Fruit fly (Drosophila melanogaster): ENCODE results near the gene CG9119.

CG9119 gene

dm6 chr3L:1204674-1205547 lies at the start of gene CG9119 (continued):
- peak; percentile 52; the same call in 1 of the 2 replicates for TF ChIP-seq CG3847 (GFP tag; IDR thresholded peaks at IDR 0.05)
- no peak for TF ChIP-seq ro (GFP tag; IDR thresholded peaks at IDR 0.05)
- TF ChIP-seq sens (GFP tag) = peak; percentile 90
- TF ChIP-seq ab (GFP tag; optimal IDR thresholded peaks at IDR 0.05) = no peak
- peak; percentile 53 for TF ChIP-seq CG6689 (GFP tag; IDR thresholded peaks at IDR 0.05)
- no peak for TF ChIP-seq slou (GFP tag; optimal IDR thresholded peaks at IDR 0.05)
- TF ChIP-seq CG3838 (GFP tag; optimal IDR thresholded peaks at IDR 0.05) = no peak
- no peak for TF ChIP-seq CG30020 (tag; optimal IDR thresholded peaks at IDR 0.05)
- peak in 1 of 2 experiments; percentile 57 for TF ChIP-seq bsh (GFP tag; optimal IDR thresholded peaks at IDR 0.05)
- TF ChIP-seq CG9876 (GFP tag; optimal IDR thresholded peaks at IDR 0.05) = peak; percentile 57
- peak; percentile 81 for TF ChIP-seq CG3281 (GFP tag; optimal IDR thresholded peaks at IDR 0.05)
- no peak for TF ChIP-seq zen (tag; optimal IDR thresholded peaks at IDR 0.05)
- peak; percentile 60 for TF ChIP-seq schlank (tag; optimal IDR thresholded peaks at IDR 0.05)
- peak; percentile 61; the same call in 1 of the 2 replicates for TF ChIP-seq CG31441 (GFP tag; IDR thresholded peaks at IDR 0.05)
- no peak for TF ChIP-seq CG14860 (GFP tag; IDR thresholded peaks at IDR 0.05; ENCODE audit: partially characterized antibody)
- 0 out of 2 replicates have a peak, but pooled peaks have one; percentile 14 for TF ChIP-seq CG42726 (GFP tag; IDR thresholded peaks at IDR 0.05; ENCODE audit: partially characterized antibody)
- TF ChIP-seq CG11696 (GFP tag; IDR thresholded peaks at IDR 0.05) = no peak
- peak; percentile 59 for TF ChIP-seq Ssrp (tag; optimal IDR thresholded peaks at IDR 0.05)
- TF ChIP-seq CG17359 (tag; optimal IDR thresholded peaks at IDR 0.05) = peak; percentile 48
- TF ChIP-seq CG18262 (tag; optimal IDR thresholded peaks at IDR 0.05) = peak; percentile 74
- no peak for TF ChIP-seq pan (optimal IDR thresholded peaks at IDR 0.05)
- peak in 1 of 2 experiments; percentile 45 for TF ChIP-seq pan (GFP tag; optimal IDR thresholded peaks at IDR 0.05 in 1 of 2, IDR thresholded peaks at IDR 0.05 in 1 of 2)
- no peak for TF ChIP-seq CTCF (GFP tag; optimal IDR thresholded peaks at IDR 0.05)
- TF ChIP-seq crol (GFP tag; IDR thresholded peaks at IDR 0.05) = peak; percentile 72
- no peak for TF ChIP-seq Ets97D (GFP tag; optimal IDR thresholded peaks at IDR 0.05)
- no peak for TF ChIP-seq CG15073 (GFP tag; optimal IDR thresholded peaks at IDR 0.05)
- TF ChIP-seq CG4730 (GFP tag; IDR thresholded peaks at IDR 0.05) = 0 out of 2 replicates have a peak, but pooled peaks have one; percentile 36
- no peak for TF ChIP-seq ken (GFP tag; IDR thresholded peaks at IDR 0.05)
- peak; percentile 71 for TF ChIP-seq CG13624 (GFP tag; optimal IDR thresholded peaks at IDR 0.05)
- peak; percentile 74 for TF ChIP-seq gem (tag; optimal IDR thresholded peaks at IDR 0.05)
- peak; percentile 80 for TF ChIP-seq Dip3 (GFP tag; optimal IDR thresholded peaks at IDR 0.05)
- no peak for TF ChIP-seq chn (GFP tag; optimal IDR thresholded peaks at IDR 0.05)
- TF ChIP-seq CG1647 (GFP tag; optimal IDR thresholded peaks at IDR 0.05) = no peak
- peak; percentile 69 for TF ChIP-seq Aef1 (GFP tag; IDR thresholded peaks at IDR 0.05)
- TF ChIP-seq CG6175 (GFP tag; IDR thresholded peaks at IDR 0.05) = no peak
- no peak for TF ChIP-seq CG16813 (GFP tag; IDR thresholded peaks at IDR 0.05; ENCODE audit: partially characterized antibody)
- peak; percentile 72 for TF ChIP-seq lilli (GFP tag; optimal IDR thresholded peaks at IDR 0.05)
- TF ChIP-seq CG11723 (GFP tag; optimal IDR thresholded peaks at IDR 0.05) = peak; percentile 37
- TF ChIP-seq so (GFP tag; IDR thresholded peaks at IDR 0.05) = no peak
- peak; percentile 33 for TF ChIP-seq CG4820 (GFP tag; optimal IDR thresholded peaks at IDR 0.05)
- peak; percentile 41; the same call in 1 of the 2 replicates for TF ChIP-seq klu (GFP tag; IDR thresholded peaks at IDR 0.05)
- TF ChIP-seq ci (GFP tag; IDR thresholded peaks at IDR 0.05) = no peak
- peak; percentile 71 for TF ChIP-seq Sox100B (GFP tag; optimal IDR thresholded peaks at IDR 0.05)
- peak; percentile 70 for TF ChIP-seq pho (GFP tag; optimal IDR thresholded peaks at IDR 0.05)
- TF ChIP-seq CrebB (tag; optimal IDR thresholded peaks at IDR 0.05) = no peak
- no peak for TF ChIP-seq Lhr (GFP tag; optimal IDR thresholded peaks at IDR 0.05)
- TF ChIP-seq CG32772 (GFP tag; IDR thresholded peaks at IDR 0.05) = no peak; the same call in 1 of the 2 replicates
- TF ChIP-seq sr (GFP tag; IDR thresholded peaks at IDR 0.05) = no peak; the same call in 2 of the 3 replicates
- TF ChIP-seq GATAe (GFP tag; conservative IDR thresholded peaks at IDR 0.05) = peak; percentile 41
- TF ChIP-seq Oli (tag; optimal IDR thresholded peaks at IDR 0.05) = peak; percentile 72
- TF ChIP-seq hth (optimal IDR thresholded peaks at IDR 0.05) = no peak
